Fruit fly (Drosophila melanogaster) whole organism, embryonic: Measurements from ENCODE around the gene Sk2.
A peak's percentile ranks its signal among the peaks of the same experiment; 100 is the strongest.

ENCODE experiments used
- Bgb ChIP-seq: fragments of 200-800 bp; sonication (Bioruptor generic); IDR thresholded peaks from 2 replicates; pipeline ENCODE4 v1.3.6; 2022; ENCODE audit warnings: missing biosample characterization, missing genetic modification characterization; ENCODE audit not compliant: partially characterized antibody
- CG11504 ChIP-seq: fragments of 200-800 bp; sonication (Bioruptor generic); optimal IDR thresholded peaks from 3 replicates; lab custom pipeline; 2019; ENCODE audit warnings: missing biosample characterization, mild to moderate bottlenecking, missing genetic modification characterization, moderate library complexity
- CG12104 ChIP-seq: fragments of 200-800 bp; sonication (Bioruptor generic); optimal IDR thresholded peaks from 3 replicates; lab custom pipeline; 2016; ENCODE audit warnings: missing biosample characterization, missing genetic modification characterization
- CG13287 ChIP-seq: fragments of 200-800 bp; sonication (Bioruptor generic); IDR thresholded peaks from 2 replicates; pipeline ENCODE4 v1.3.6; 2022; ENCODE audit warnings: missing biosample characterization, missing genetic modification characterization; ENCODE audit not compliant: partially characterized antibody
- CG15696 ChIP-seq: fragments of 200-800 bp; sonication (Bioruptor generic); optimal IDR thresholded peaks from 2 replicates; lab custom pipeline; 2019; ENCODE audit warnings: missing biosample characterization, mild to moderate bottlenecking, missing genetic modification characterization, moderate library complexity
- CG1603 ChIP-seq: fragments of 200-800 bp; sonication (Bioruptor generic); optimal IDR thresholded peaks from 2 replicates; lab custom pipeline; 2019; ENCODE audit warnings: missing biosample characterization, mild to moderate bottlenecking, missing genetic modification characterization, moderate library complexity
- CG1647 ChIP-seq: fragments of 200-800 bp; sonication (Bioruptor generic); optimal IDR thresholded peaks from 3 replicates; lab custom pipeline; 2016; ENCODE audit warnings: missing biosample characterization, missing genetic modification characterization
- CG34224 ChIP-seq: fragments of 200-800 bp; sonication (Bioruptor generic); IDR thresholded peaks from 3 replicates; pipeline ENCODE4 v1.3.6; 2022; ENCODE audit warnings: missing biosample characterization, missing genetic modification characterization; ENCODE audit not compliant: partially characterized antibody
- CG3995 ChIP-seq: fragments of 200-800 bp; sonication (Bioruptor generic); optimal IDR thresholded peaks from 3 replicates; lab custom pipeline; 2016; ENCODE audit warnings: missing biosample characterization, missing genetic modification characterization
- CG4707 ChIP-seq: fragments of 200-800 bp; sonication (Bioruptor generic); optimal IDR thresholded peaks from 2 replicates; lab custom pipeline; 2018; ENCODE audit warnings: missing biosample characterization, mild to moderate bottlenecking, missing genetic modification characterization, moderate library complexity
- CG4854 ChIP-seq: fragments of 200-800 bp; sonication (Bioruptor generic); optimal IDR thresholded peaks from 2 replicates; lab custom pipeline; 2016; ENCODE audit warnings: missing biosample characterization, missing genetic modification characterization, inconsistent platforms
- CG6689 ChIP-seq: fragments of 200-800 bp; sonication (Bioruptor generic); IDR thresholded peaks from 2 replicates; pipeline ENCODE4 v1.3.6; 2022; ENCODE audit warnings: missing biosample characterization, missing genetic modification characterization
- CG6854 ChIP-seq: fragments of 200-800 bp; sonication (Bioruptor generic); optimal IDR thresholded peaks from 3 replicates; lab custom pipeline; 2017; ENCODE audit warnings: missing biosample characterization, mild to moderate bottlenecking, missing genetic modification characterization
- CG7271 ChIP-seq: fragments of 200-800 bp; sonication (Bioruptor generic); optimal IDR thresholded peaks from 2 replicates; lab custom pipeline; 2018; ENCODE audit warnings: missing biosample characterization, mild to moderate bottlenecking, missing genetic modification characterization, moderate library complexity
- CG8290 ChIP-seq, 3 experiments: fragments of 200-800 bp; sonication (Bioruptor generic); optimal IDR thresholded peaks; 2 replicates each; lab custom pipeline; 2016 to 2019; ENCODE audit warnings: missing biosample characterization in 3 of 3, missing genetic modification characterization in 3 of 3, mild to moderate bottlenecking in 2 of 3, moderate library complexity in 1 of 3
- CG8359 ChIP-seq: fragments of 200-800 bp; sonication (Bioruptor generic); optimal IDR thresholded peaks from 2 replicates; lab custom pipeline; 2017; ENCODE audit warnings: missing biosample characterization, mild to moderate bottlenecking, missing genetic modification characterization, borderline replicate concordance
- CG8478 ChIP-seq: fragments of >200 bp; optimal IDR thresholded peaks from 2 replicates; lab custom pipeline; 2018
- CG9817 ChIP-seq: fragments of 200-800 bp; sonication (Bioruptor generic); optimal IDR thresholded peaks from 2 replicates; lab custom pipeline; 2018; ENCODE audit warnings: missing biosample characterization, mild to moderate bottlenecking, missing genetic modification characterization, moderate library complexity
- CTCF ChIP-seq: fragments of 200-800 bp; sonication (Bioruptor generic); optimal IDR thresholded peaks from 2 replicates; lab custom pipeline; 2017; ENCODE audit warnings: missing biosample characterization, mild to moderate bottlenecking, missing genetic modification characterization, moderate library complexity
- Dll ChIP-seq: fragments of 200-800 bp; sonication (Bioruptor generic); IDR thresholded peaks from 4 replicates; pipeline ENCODE4 v1.3.6; 2022; ENCODE audit warnings: missing biosample characterization, missing genetic modification characterization; ENCODE audit not compliant: partially characterized antibody
- Dp ChIP-seq: fragments of 200-800 bp; sonication (Bioruptor generic); optimal IDR thresholded peaks from 2 replicates; lab custom pipeline; 2018; ENCODE audit warnings: missing biosample characterization, mild to moderate bottlenecking, missing genetic modification characterization, moderate library complexity
- Dref ChIP-seq: fragments of 200-800 bp; sonication (Bioruptor generic); IDR thresholded peaks from 2 replicates; pipeline ENCODE4 v1.3.6; 2022; ENCODE audit warnings: missing biosample characterization, missing genetic modification characterization
- Drgx ChIP-seq: fragments of 200-800 bp; sonication (Bioruptor generic); IDR thresholded peaks from 2 replicates; pipeline ENCODE4 v1.3.6; 2022; ENCODE audit warnings: missing biosample characterization, missing genetic modification characterization
- E2f1 ChIP-seq: fragments of 200-800 bp; sonication (Bioruptor generic); IDR thresholded peaks from 2 replicates; pipeline ENCODE4 v1.3.6; 2022; ENCODE audit warnings: missing biosample characterization, missing genetic modification characterization
- E2f2 ChIP-seq: fragments of 200-800 bp; sonication (Bioruptor generic); IDR thresholded peaks from 2 replicates; pipeline ENCODE4 v1.3.6; 2022; ENCODE audit warnings: missing biosample characterization, missing genetic modification characterization
- Eip74EF ChIP-seq, 2 experiments: fragments of 200-800 bp in 1 of 2; fragments of >200 bp in 1 of 2; sonication (Bioruptor generic) in 1 of 2; optimal IDR thresholded peaks; 2 replicates each; lab custom pipeline; 2017 to 2019; ENCODE audit warnings: missing biosample characterization in 2 of 2, missing genetic modification characterization in 2 of 2, mild to moderate bottlenecking in 1 of 2, moderate library complexity in 1 of 2
- HmgZ ChIP-seq: fragments of 200-800 bp; sonication (Bioruptor generic); optimal IDR thresholded peaks from 2 replicates; lab custom pipeline; 2018; ENCODE audit warnings: missing biosample characterization, mild to moderate bottlenecking, missing genetic modification characterization
- Lhr ChIP-seq: fragments of 200-800 bp; sonication (Bioruptor generic); optimal IDR thresholded peaks from 3 replicates; lab custom pipeline; 2017; ENCODE audit warnings: mild to moderate bottlenecking, missing biosample characterization, missing genetic modification reagents, missing genetic modification characterization
- MBD-R2 ChIP-seq: fragments of 200-800 bp; sonication (Bioruptor generic); IDR thresholded peaks from 2 replicates; pipeline ENCODE4 v1.3.6; 2022; ENCODE audit warnings: missing biosample characterization, missing genetic modification characterization
- MESR4 ChIP-seq: fragments of 200-800 bp; sonication (Bioruptor generic); optimal IDR thresholded peaks from 2 replicates; lab custom pipeline; 2018; ENCODE audit warnings: missing biosample characterization, mild to moderate bottlenecking, missing genetic modification characterization, moderate library complexity
- Mad ChIP-seq: fragments of 200-800 bp; sonication (Bioruptor generic); optimal IDR thresholded peaks from 2 replicates; lab custom pipeline; 2016; ENCODE audit warnings: missing biosample characterization, missing genetic modification characterization
- Med ChIP-seq: fragments of 200-800 bp; sonication (Bioruptor generic); peaks from one replicate; lab custom pipeline; 2016; ENCODE audit warnings: missing biosample characterization, missing genetic modification characterization, mild to moderate bottlenecking, inconsistent platforms, moderate library complexity
- ab ChIP-seq: fragments of 200-800 bp; sonication (Bioruptor generic); optimal IDR thresholded peaks from 2 replicates; lab custom pipeline; 2016; ENCODE audit warnings: missing biosample characterization, missing genetic modification characterization
- bsh ChIP-seq, 2 experiments: fragments of 200-800 bp; sonication (Bioruptor generic); optimal IDR thresholded peaks; 2 replicates each; lab custom pipeline; 2017 to 2018; ENCODE audit warnings: mild to moderate bottlenecking in 2 of 2, missing biosample characterization in 2 of 2, missing genetic modification characterization in 2 of 2, moderate library complexity in 1 of 2
- chinmo ChIP-seq: fragments of 200-800 bp; sonication (Bioruptor generic); IDR thresholded peaks from 4 replicates; pipeline ENCODE4 v1.3.6; 2022; ENCODE audit warnings: missing biosample characterization, missing genetic modification characterization; ENCODE audit not compliant: partially characterized antibody
- ci ChIP-seq: fragments of 200-800 bp; sonication (Bioruptor generic); IDR thresholded peaks from 3 replicates; pipeline ENCODE4 v1.3.6; 2022; ENCODE audit warnings: missing biosample characterization, missing genetic modification characterization
- dati ChIP-seq: fragments of 200-800 bp; sonication (Bioruptor generic); IDR thresholded peaks from 2 replicates; pipeline ENCODE4 v1.3.6; 2022; ENCODE audit warnings: missing biosample characterization, missing genetic modification characterization
- dpn ChIP-seq, 2 experiments: fragments of 200-800 bp; sonication (Bioruptor generic); optimal IDR thresholded peaks; 3 replicates each; lab custom pipeline; 2016; ENCODE audit warnings: missing biosample characterization in 2 of 2, missing genetic modification characterization in 2 of 2
- eyg ChIP-seq: fragments of 200-800 bp; sonication (Bioruptor generic); optimal IDR thresholded peaks from 3 replicates; lab custom pipeline; 2016; ENCODE audit warnings: missing biosample characterization, missing genetic modification characterization
- fru ChIP-seq: fragments of >200 bp; optimal IDR thresholded peaks from 2 replicates; lab custom pipeline; 2017
- gem ChIP-seq: fragments of 200-800 bp; sonication (Bioruptor generic); optimal IDR thresholded peaks from 2 replicates; lab custom pipeline; 2019; ENCODE audit warnings: missing biosample characterization, mild to moderate bottlenecking, missing genetic modification characterization, moderate library complexity
- mld ChIP-seq: fragments of 200-800 bp; sonication (Bioruptor generic); IDR thresholded peaks from 3 replicates; pipeline ENCODE4 v1.3.6; 2022; ENCODE audit warnings: missing biosample characterization, missing genetic modification characterization; ENCODE audit not compliant: partially characterized antibody
- otp ChIP-seq: fragments of 200-800 bp; sonication (Bioruptor generic); IDR thresholded peaks from 3 replicates; pipeline ENCODE4, ENCODE4 v1.3.6; 2022; ENCODE audit warnings: missing biosample characterization, missing genetic modification characterization
- ro ChIP-seq: fragments of 200-800 bp; sonication (Bioruptor generic); IDR thresholded peaks from 2 replicates; pipeline ENCODE4 v1.3.6; 2022; ENCODE audit warnings: missing biosample characterization, missing genetic modification characterization
- stwl ChIP-seq: fragments of 200-800 bp; sonication (Bioruptor generic); optimal IDR thresholded peaks from 3 replicates; lab custom pipeline; 2018; ENCODE audit warnings: missing biosample characterization, mild to moderate bottlenecking, missing genetic modification characterization, moderate library complexity
- trem ChIP-seq: fragments of 200-800 bp; optimal IDR thresholded peaks from 3 replicates; lab custom pipeline; 2019; ENCODE audit warnings: missing biosample characterization, mild to moderate bottlenecking, missing genetic modification characterization, moderate library complexity
- unc-4 ChIP-seq: fragments of 200-800 bp; sonication (Bioruptor generic); IDR thresholded peaks from 2 replicates; pipeline ENCODE4 v1.3.6; 2022; ENCODE audit warnings: missing biosample characterization, missing genetic modification characterization; ENCODE audit not compliant: partially characterized antibody
- vnd ChIP-seq: fragments of 200-800 bp; sonication (Bioruptor generic); IDR thresholded peaks from 3 replicates; pipeline ENCODE4 v1.3.6; 2022; ENCODE audit warnings: missing biosample characterization, missing genetic modification characterization; ENCODE audit not compliant: partially characterized antibody
- zfh1 ChIP-seq: fragments of 200-800 bp; sonication (Bioruptor generic); IDR thresholded peaks from 3 replicates; pipeline ENCODE4 v1.3.6; 2022; ENCODE audit warnings: missing biosample characterization, missing genetic modification characterization

The Sk2 gene

DNA sequence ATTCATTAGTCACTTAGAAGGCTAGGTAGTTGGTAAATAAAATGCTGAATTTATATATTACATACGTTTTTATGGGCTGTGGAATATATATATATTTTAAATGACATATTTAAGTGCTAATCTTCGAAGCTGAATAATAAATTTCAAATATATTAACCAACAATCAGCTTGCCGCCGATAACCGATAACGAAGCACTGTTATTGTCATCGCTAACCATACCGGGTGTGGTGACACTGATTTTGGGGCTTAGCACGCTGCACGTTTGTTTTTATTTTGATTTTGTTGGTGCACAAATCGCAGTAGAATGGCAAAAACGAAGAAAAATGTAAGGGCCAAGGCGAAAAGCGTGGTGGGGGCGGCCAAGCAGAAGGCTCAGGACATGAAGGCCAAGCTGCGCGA lies 8.0 kb downstream of the Sk2 start, which contains the start of gene CG16753 (continued):
- TF ChIP-seq Dll (GFP tag; lab: Robert Waterston, UW) (peak; percentile 63; the same call in 2 of the 4 replicates), Med (GFP tag; lab: Kevin White, UChicago) (peak; percentile 70), HmgZ (tag; lab: Kevin White, UChicago) (peak; percentile 42), E2f2 (GFP tag; lab: Robert Waterston, UW) (peak; percentile 97), MESR4 (GFP tag; lab: Kevin White, UChicago) (peak; percentile 51), CG13287 (GFP tag; lab: Robert Waterston, UW) (peak; percentile 76), CG1603 (peak; percentile 33), trem (tag; lab: Kevin White, UChicago) (peak; percentile 51), unc-4 (GFP tag; lab: Robert Waterston, UW) (0 out of 2 replicates have a peak, but pooled peaks have one; percentile 54), E2f1 (no peak), Bgb (GFP tag; lab: Robert Waterston, UW) (peak; percentile 35), CG11504 (no peak), dpn (GFP tag; optimal IDR thresholded peaks at IDR 0.05; lab: Kevin White, UChicago) (no peak), CG4854 (GFP tag; lab: Kevin White, UChicago) (no peak), CG9817 (tag; lab: Kevin White, UChicago) (no peak), chinmo (GFP tag; lab: Robert Waterston, UW) (peak; percentile 74; the same call in 2 of the 4 replicates), ci (0 out of 3 replicates have a peak, but pooled peaks have one; percentile 19), Dref (GFP tag; lab: Robert Waterston, UW) (peak; percentile 84), CG7271 (no peak), Dp (peak; percentile 98), MBD-R2 (peak; percentile 72), ab (GFP tag; lab: Kevin White, UChicago) (no peak), mld (GFP tag; lab: Robert Waterston, UW) (peak; percentile 67; the same call in 1 of the 3 replicates), otp (GFP tag; lab: Robert Waterston, UW) (peak; percentile 88), fru (no peak), stwl (peak; percentile 48), CG15696 (no peak), vnd (peak; percentile 52; the same call in 1 of the 3 replicates), CG8478 (lab: Kevin White, UChicago) (no peak), Eip74EF (GFP tag; optimal IDR thresholded peaks at IDR 0.05; lab: Kevin White, UChicago) (no peak), CG8290 (GFP tag; optimal IDR thresholded peaks at IDR 0.05; lab: Kevin White, UChicago) (no peak), CG8290 (tag; optimal IDR thresholded peaks at IDR 0.05; lab: Kevin White, UChicago) (peak in 1 of 2 experiments; percentile 7)

DNA sequence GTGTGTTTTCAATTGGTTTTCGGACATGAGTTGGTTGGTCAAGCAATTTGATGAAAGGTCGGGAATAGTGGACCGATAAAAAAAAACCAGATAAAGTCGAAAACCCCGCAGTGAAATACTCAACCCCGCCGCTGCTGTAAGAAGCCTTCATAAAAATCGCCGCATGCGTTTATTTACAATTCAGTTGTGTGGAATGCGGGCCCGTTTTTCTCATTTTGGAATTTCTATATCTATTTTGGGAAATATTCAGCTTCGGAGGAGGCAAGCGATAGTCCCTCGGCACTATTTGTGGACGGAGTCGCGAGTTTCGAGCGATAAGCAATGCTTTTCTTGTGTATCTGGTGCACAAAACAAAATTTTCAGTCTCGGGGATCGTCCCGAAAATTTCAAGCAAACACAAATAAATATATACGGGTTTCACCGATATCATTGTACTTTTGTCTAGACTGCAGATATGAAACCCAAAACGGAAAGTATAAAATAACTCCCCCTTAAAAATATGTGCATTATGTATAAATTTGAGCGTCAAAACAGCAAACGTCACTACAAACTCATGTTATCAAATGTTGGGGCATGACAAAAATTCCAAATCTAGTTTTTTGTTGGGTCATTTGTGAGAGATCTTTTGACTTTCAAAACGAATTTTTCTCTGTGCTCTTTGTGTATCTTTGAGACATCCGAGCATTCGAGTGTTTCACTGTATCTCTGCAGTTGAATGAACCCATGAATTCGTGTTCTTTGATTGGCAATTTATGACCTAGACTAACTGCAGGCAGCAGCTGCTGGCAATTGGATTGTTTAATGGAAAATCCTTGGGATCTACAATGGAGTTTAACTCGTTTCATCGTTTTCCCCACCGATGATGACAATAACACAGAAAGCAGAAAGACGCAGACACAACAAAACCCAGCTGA lies 12.3 kb downstream of the Sk2 start:
- no peak for TF ChIP-seq Mad (GFP tag; lab: Kevin White, UChicago)
- no peak for TF ChIP-seq CTCF
- TF ChIP-seq CG8359: no peak
- TF ChIP-seq CG12104 (GFP tag; lab: Kevin White, UChicago): no peak
- no peak for TF ChIP-seq Drgx (GFP tag; lab: Robert Waterston, UW)
- TF ChIP-seq zfh1 (GFP tag; lab: Robert Waterston, UW): no peak
- peak; percentile 61 for TF ChIP-seq gem (tag; lab: Kevin White, UChicago)
- TF ChIP-seq CG34224 (GFP tag; lab: Robert Waterston, UW): no peak
- no peak for TF ChIP-seq CG6689 (GFP tag; lab: Robert Waterston, UW)
- TF ChIP-seq Lhr (GFP tag; lab: Kevin White, UChicago): no peak
- no peak for TF ChIP-seq CG1647 (GFP tag; lab: Kevin White, UChicago)
- no peak for TF ChIP-seq ro (GFP tag; lab: Robert Waterston, UW)
- TF ChIP-seq dati: no peak
- no peak for TF ChIP-seq CG3995
- no peak for TF ChIP-seq CG6854 (GFP tag; lab: Kevin White, UChicago)
- TF ChIP-seq CG4707 (GFP tag; lab: Kevin White, UChicago): no peak
- TF ChIP-seq Eip74EF (GFP tag; optimal IDR thresholded peaks at IDR 0.05; lab: Kevin White, UChicago): no peak
- TF ChIP-seq bsh (GFP tag; optimal IDR thresholded peaks at IDR 0.05; lab: Kevin White, UChicago): peak in 1 of 2 experiments; percentile 49
- no peak for TF ChIP-seq eyg (GFP tag; lab: Kevin White, UChicago)
